Fruit fly (Drosophila melanogaster): ENCODE results near the gene CG11404.

DNA sequence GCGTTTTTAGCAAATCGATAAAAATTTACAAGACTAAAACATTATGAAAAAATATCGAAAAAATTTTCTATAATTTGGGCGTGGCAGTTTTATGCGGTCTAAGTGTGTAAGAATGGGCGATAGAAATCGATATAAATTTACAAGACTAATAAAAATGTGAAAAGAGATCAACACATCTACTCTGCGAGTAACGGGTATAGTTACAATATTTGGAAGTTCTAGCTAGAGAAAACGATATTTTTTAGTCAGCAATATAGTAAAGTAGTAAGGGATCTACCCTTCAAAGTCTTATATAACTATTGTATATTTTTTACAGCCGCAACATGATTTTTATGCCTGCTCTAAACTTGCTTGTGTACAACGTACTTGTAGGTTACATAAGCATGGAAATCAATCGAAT, at the start of gene CG11404:
- TF ChIP-seq Mnt (GFP tag; optimal IDR thresholded peaks at IDR 0.05) (no peak), kay (GFP tag; ENCODE audit: borderline replicate concordance) (no peak), toe (GFP tag; optimal IDR thresholded peaks at IDR 0.05) (no peak), Hr96 (GFP tag; optimal IDR thresholded peaks at IDR 0.05) (no peak), bab1 (GFP tag; optimal IDR thresholded peaks at IDR 0.05) (no peak), Crg-1 (GFP tag; optimal IDR thresholded peaks at IDR 0.05) (no peak), Clk (GFP tag; optimal IDR thresholded peaks at IDR 0.05) (no peak), CG12768 (GFP tag; optimal IDR thresholded peaks at IDR 0.05) (no peak), CG11617 (GFP tag; optimal IDR thresholded peaks at IDR 0.05) (no peak)

Data from whole organism, adult.